Worm (Caenorhabditis elegans) whole organism, late embryonic: ENCODE measurements around the gene zim-1.
A peak's percentile ranks its signal among the peaks of the same experiment; 100 is the strongest.

Source experiments
- F13H6.1 ChIP-seq: sonication (generic microtip); optimal IDR thresholded peaks from 2 replicates; lab custom pipeline; 2016; ENCODE audit warnings: missing genetic modification characterization, missing compliant biosample characterization
- K09A11.1 ChIP-seq: sonication (generic microtip); optimal IDR thresholded peaks from 2 replicates; lab custom pipeline; 2017; ENCODE audit warnings: antibody characterized with exemption, mild to moderate bottlenecking, missing genetic modification characterization, missing compliant biosample characterization; ENCODE audit not compliant: insufficient read depth
- T23F11.4 ChIP-seq: fragments of 200-800 bp; sonication (Bioruptor generic); optimal IDR thresholded peaks from 2 replicates; lab custom pipeline; 2018; ENCODE audit warnings: mild to moderate bottlenecking, missing genetic modification characterization, missing compliant biosample characterization
- ahr-1 ChIP-seq: sonication (generic microtip); optimal IDR thresholded peaks from 2 replicates; lab custom pipeline; 2016; ENCODE audit warnings: missing genetic modification characterization, missing compliant biosample characterization
- ama-1 ChIP-seq: fragments of 150-350 bp; optimal IDR thresholded peaks from 2 replicates; lab custom pipeline; 2014
- ceh-14 ChIP-seq: sonication (generic microtip); optimal IDR thresholded peaks from 2 replicates; lab custom pipeline; 2016; ENCODE audit warnings: missing genotype, missing genetic modification characterization, missing compliant biosample characterization
- ceh-18 ChIP-seq: sonication (generic microtip); optimal IDR thresholded peaks from 2 replicates; lab custom pipeline; 2016; ENCODE audit warnings: missing genetic modification characterization, missing compliant biosample characterization
- ceh-19 ChIP-seq: fragments of 200-800 bp; sonication (Bioruptor generic); optimal IDR thresholded peaks from 2 replicates; lab custom pipeline; 2018; ENCODE audit warnings: mild to moderate bottlenecking, missing genetic modification characterization, missing compliant biosample characterization
- ceh-2 ChIP-seq: sonication (generic microtip); optimal IDR thresholded peaks from 2 replicates; lab custom pipeline; 2016; ENCODE audit warnings: missing genotype, missing genetic modification characterization, missing compliant biosample characterization
- ceh-22 ChIP-seq: sonication (generic microtip); optimal IDR thresholded peaks from 2 replicates; lab custom pipeline; 2017; ENCODE audit warnings: missing biosample characterization, missing genetic modification characterization
- ceh-24 ChIP-seq: sonication (generic microtip); optimal IDR thresholded peaks from 2 replicates; lab custom pipeline; 2016; ENCODE audit warnings: mild to moderate bottlenecking, missing genetic modification characterization, missing compliant biosample characterization
- ceh-31 ChIP-seq: sonication (generic microtip); optimal IDR thresholded peaks from 2 replicates; lab custom pipeline; 2016; ENCODE audit warnings: missing genetic modification characterization, missing compliant biosample characterization
- ceh-34 ChIP-seq: sonication (generic microtip); optimal IDR thresholded peaks from 2 replicates; lab custom pipeline; 2016; ENCODE audit warnings: mild to moderate bottlenecking, missing genetic modification characterization, missing compliant biosample characterization
- ceh-45 ChIP-seq: fragments of 200-800 bp; sonication (Bioruptor generic); IDR thresholded peaks from 2 replicates; pipeline ENCODE4 v1.3.6; 2022; ENCODE audit warnings: missing genetic modification reagents, missing genetic modification characterization, missing compliant biosample characterization
- ceh-48 ChIP-seq: sonication (generic microtip); optimal IDR thresholded peaks from 2 replicates; lab custom pipeline; 2016; ENCODE audit warnings: missing genetic modification characterization, inconsistent platforms, missing compliant biosample characterization
- ceh-9 ChIP-seq: sonication (generic microtip); optimal IDR thresholded peaks from 2 replicates; lab custom pipeline; 2016; ENCODE audit warnings: mild to moderate bottlenecking, missing genetic modification characterization, inconsistent platforms, missing compliant biosample characterization
- dmd-4 ChIP-seq: sonication (generic microtip); optimal IDR thresholded peaks from 2 replicates; lab custom pipeline; 2016; ENCODE audit warnings: borderline replicate concordance, missing genetic modification characterization, missing compliant biosample characterization
- dve-1 ChIP-seq: sonication (generic microtip); optimal IDR thresholded peaks from 2 replicates; lab custom pipeline; 2017; ENCODE audit warnings: antibody characterized with exemption, mild to moderate bottlenecking, missing genetic modification characterization, missing compliant biosample characterization
- ets-4 ChIP-seq: sonication (generic microtip); optimal IDR thresholded peaks from 2 replicates; lab custom pipeline; 2016; ENCODE audit warnings: missing genetic modification characterization, missing compliant biosample characterization
- fax-1 ChIP-seq: sonication (generic microtip); optimal IDR thresholded peaks from 2 replicates; lab custom pipeline; 2016; ENCODE audit warnings: missing genotype, missing genetic modification characterization, missing compliant biosample characterization
- fkh-10 ChIP-seq: fragments of 150-350 bp; optimal IDR thresholded peaks from 2 replicates; lab custom pipeline; 2014; ENCODE audit warnings: missing biosample characterization, missing genetic modification reagents, missing genetic modification characterization
- gmeb-2 ChIP-seq: sonication (generic microtip); optimal IDR thresholded peaks from 2 replicates; lab custom pipeline; 2016; ENCODE audit warnings: missing genetic modification characterization, inconsistent platforms, missing compliant biosample characterization
- hlh-13 ChIP-seq: fragments of 200-800 bp; sonication (Bioruptor generic); optimal IDR thresholded peaks from 2 replicates; lab custom pipeline; 2018; ENCODE audit warnings: mild to moderate bottlenecking, missing genetic modification characterization, missing compliant biosample characterization
- hlh-30 ChIP-seq: sonication (generic microtip); optimal IDR thresholded peaks from 2 replicates; lab custom pipeline; 2017; ENCODE audit warnings: antibody characterized with exemption, missing genetic modification characterization, missing compliant biosample characterization; ENCODE audit not compliant: insufficient read depth
- hlh-8 ChIP-seq: sonication (generic microtip); optimal IDR thresholded peaks from 2 replicates; lab custom pipeline; 2016; ENCODE audit warnings: missing genotype, missing genetic modification characterization, missing compliant biosample characterization
- lim-6 ChIP-seq: sonication (generic microtip); optimal IDR thresholded peaks from 2 replicates; lab custom pipeline; 2016; ENCODE audit warnings: missing genetic modification characterization, missing compliant biosample characterization
- lin-11 ChIP-seq: fragments of 200-800 bp; sonication (Bioruptor generic); optimal IDR thresholded peaks from 2 replicates; lab custom pipeline; 2018; ENCODE audit warnings: mild to moderate bottlenecking, missing genetic modification characterization, missing compliant biosample characterization
- madf-2 ChIP-seq: sonication (generic microtip); optimal IDR thresholded peaks from 2 replicates; lab custom pipeline; 2017; ENCODE audit warnings: missing genetic modification characterization, missing compliant biosample characterization
- mec-3 ChIP-seq: sonication (generic microtip); optimal IDR thresholded peaks from 2 replicates; lab custom pipeline; 2016; ENCODE audit warnings: borderline replicate concordance, missing genetic modification characterization, missing compliant biosample characterization
- nfya-1 ChIP-seq: sonication (generic microtip); optimal IDR thresholded peaks from 2 replicates; lab custom pipeline; 2017; ENCODE audit warnings: missing genetic modification characterization, mild to moderate bottlenecking, missing compliant biosample characterization, antibody characterized with exemption, moderate library complexity
- nhr-11 ChIP-seq: fragments of 150-350 bp; optimal IDR thresholded peaks from 2 replicates; lab custom pipeline; 2014; ENCODE audit warnings: missing biosample characterization, missing genetic modification characterization
- nhr-232 ChIP-seq: sonication (generic microtip); optimal IDR thresholded peaks from 2 replicates; lab custom pipeline; 2016; ENCODE audit warnings: missing genetic modification characterization, missing compliant biosample characterization
- npax-4 ChIP-seq: sonication (generic microtip); optimal IDR thresholded peaks from 2 replicates; lab custom pipeline; 2016; ENCODE audit warnings: missing genetic modification characterization, missing compliant biosample characterization
- pag-3 ChIP-seq: sonication (generic microtip); optimal IDR thresholded peaks from 2 replicates; lab custom pipeline; 2016; ENCODE audit warnings: missing compliant biosample characterization, missing genetic modification characterization, borderline replicate concordance
- pha-2 ChIP-seq: sonication (generic microtip); optimal IDR thresholded peaks from 2 replicates; lab custom pipeline; 2017; ENCODE audit warnings: mild to moderate bottlenecking, missing genetic modification characterization, missing compliant biosample characterization
- pha-4 ChIP-seq: fragments of 150-350 bp; optimal IDR thresholded peaks from 2 replicates; lab custom pipeline; 2018; ENCODE audit warnings: missing biosample characterization, missing genetic modification reagents, missing genetic modification characterization
- pqm-1 ChIP-seq: sonication (generic microtip); optimal IDR thresholded peaks from 2 replicates; lab custom pipeline; 2016; ENCODE audit warnings: missing genetic modification characterization, missing compliant biosample characterization
- rnt-1 ChIP-seq: sonication (generic microtip); optimal IDR thresholded peaks from 2 replicates; lab custom pipeline; 2016; ENCODE audit warnings: missing genetic modification characterization, missing compliant biosample characterization
- sdc-2 ChIP-seq: sonication (generic microtip); optimal IDR thresholded peaks from 2 replicates; lab custom pipeline; 2016; ENCODE audit warnings: missing genotype, missing genetic modification characterization, missing compliant biosample characterization
- sox-4 ChIP-seq: sonication (generic microtip); optimal IDR thresholded peaks from 2 replicates; lab custom pipeline; 2017; ENCODE audit warnings: mild to moderate bottlenecking, missing genetic modification characterization, inconsistent platforms, missing compliant biosample characterization
- tbx-2 ChIP-seq: sonication (generic microtip); optimal IDR thresholded peaks from 2 replicates; lab custom pipeline; 2016; ENCODE audit warnings: missing genetic modification characterization, missing compliant biosample characterization
- unc-42 ChIP-seq: sonication (generic microtip); optimal IDR thresholded peaks from 2 replicates; lab custom pipeline; 2016; ENCODE audit warnings: missing genotype, missing genetic modification characterization, missing compliant biosample characterization
- unc-55 ChIP-seq: sonication (generic microtip); optimal IDR thresholded peaks from 2 replicates; lab custom pipeline; 2017; ENCODE audit warnings: missing biosample characterization, missing genetic modification reagents, missing genetic modification characterization
- zip-5 ChIP-seq: sonication (generic microtip); optimal IDR thresholded peaks from 2 replicates; lab custom pipeline; 2016; ENCODE audit warnings: missing genetic modification characterization, missing compliant biosample characterization

The zim-1 gene

ce11 chrIV:10512752-10513151 is 34.1 kb upstream of the zim-1 start:
- TF ChIP-seq tbx-2 (tag; lab: Kevin White, UChicago) (no peak), ama-1 (lab: Kevin White, UChicago) (no peak), hlh-8 (tag; lab: Kevin White, UChicago) (peak; percentile 73), nfya-1 (tag; lab: Kevin White, UChicago) (no peak), sdc-2 (tag; lab: Kevin White, UChicago) (no peak), lin-11 (tag; lab: Kevin White, UChicago) (no peak), dmd-4 (tag; lab: Kevin White, UChicago) (no peak), mec-3 (tag; lab: Kevin White, UChicago) (no peak), ahr-1 (tag; lab: Kevin White, UChicago) (no peak), ceh-45 (GFP tag; lab: Robert Waterston, UW) (no peak), rnt-1 (peak; percentile 25), lim-6 (tag; lab: Kevin White, UChicago) (no peak), hlh-13 (GFP tag; lab: Kevin White, UChicago) (no peak), unc-55 (GFP tag; lab: Kevin White, UChicago) (peak; percentile 52), pha-4 (tag; lab: Kevin White, UChicago) (no peak), dve-1 (no peak), nhr-11 (tag; lab: Kevin White, UChicago) (no peak), T23F11.4 (GFP tag; lab: Kevin White, UChicago) (no peak), gmeb-2 (tag; lab: Kevin White, UChicago) (no peak), ceh-18 (peak; percentile 9), pag-3 (tag; lab: Kevin White, UChicago) (no peak), pha-2 (tag; lab: Kevin White, UChicago) (no peak), madf-2 (no peak), hlh-30 (tag; lab: Kevin White, UChicago) (peak; percentile 32), fax-1 (tag; lab: Kevin White, UChicago) (no peak), ceh-24 (tag; lab: Kevin White, UChicago) (no peak), ceh-14 (tag; lab: Kevin White, UChicago) (no peak)

- no peak for TF ChIP-seq ceh-31 (tag; lab: Kevin White, UChicago)
- TF ChIP-seq ceh-2 (tag; lab: Kevin White, UChicago): no peak
- TF ChIP-seq T23F11.4 (GFP tag; lab: Kevin White, UChicago): no peak
- TF ChIP-seq sdc-2 (tag; lab: Kevin White, UChicago): no peak
- no peak for TF ChIP-seq fkh-10 (GFP tag; lab: Kevin White, UChicago)
- TF ChIP-seq, all 69 proteins: peak for 0
Observed at ce11 chrIV:10513266-10513665, 33.6 kb upstream of the zim-1 start.

- TF ChIP-seq nhr-11 (tag; lab: Kevin White, UChicago): no peak
- no peak for TF ChIP-seq ceh-45 (GFP tag; lab: Robert Waterston, UW)
- no peak for TF ChIP-seq ets-4
- TF ChIP-seq fkh-10 (GFP tag; lab: Kevin White, UChicago): no peak
- no peak for TF ChIP-seq pha-2 (tag; lab: Kevin White, UChicago)
- TF ChIP-seq sox-4 (tag; lab: Kevin White, UChicago): no peak
- TF ChIP-seq lin-11 (tag; lab: Kevin White, UChicago): no peak
- no peak for TF ChIP-seq K09A11.1 (tag; lab: Kevin White, UChicago)
- TF ChIP-seq unc-42 (tag; lab: Kevin White, UChicago): no peak
Observed at ce11 chrIV:10515128-10515527, 31.8 kb upstream of the zim-1 start, which contains the start of gene C02F4.4. C02F4.4 (minus strand) TSS chrIV:10515228.

DNA sequence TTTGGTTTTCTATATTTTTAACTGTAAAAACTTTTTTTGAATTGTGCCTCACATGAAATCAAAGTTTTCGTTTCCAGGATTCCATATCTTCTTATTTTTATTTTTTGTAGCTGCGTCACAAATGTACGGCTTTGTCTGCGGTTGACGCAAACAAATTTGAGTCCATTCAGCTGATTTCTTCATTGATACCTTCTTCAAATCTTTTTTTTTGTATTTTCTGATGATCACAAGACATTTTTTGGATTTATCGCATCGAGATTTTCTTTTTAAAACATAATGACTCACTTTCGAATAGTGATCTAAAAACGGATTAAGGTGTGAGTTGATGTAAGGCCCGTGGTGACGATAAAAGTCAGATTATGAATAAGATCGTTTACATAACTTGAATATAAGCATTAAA is 28.2 kb upstream of the zim-1 start:
- TF ChIP-seq ceh-48: no peak
- no peak for TF ChIP-seq ceh-31 (tag; lab: Kevin White, UChicago)
- TF ChIP-seq ceh-22 (tag; lab: Kevin White, UChicago): no peak
- TF ChIP-seq ceh-19 (GFP tag; lab: Kevin White, UChicago): no peak
- no peak for TF ChIP-seq nhr-232
- no peak for TF ChIP-seq ets-4
- TF ChIP-seq ceh-34 (tag; lab: Kevin White, UChicago): no peak
- no peak for TF ChIP-seq zip-5 (tag; lab: Kevin White, UChicago)
- no peak for TF ChIP-seq sox-4 (tag; lab: Kevin White, UChicago)
- no peak for TF ChIP-seq ceh-9
- TF ChIP-seq ama-1 (lab: Kevin White, UChicago): no peak
- no peak for TF ChIP-seq fax-1 (tag; lab: Kevin White, UChicago)
- no peak for TF ChIP-seq pqm-1 (tag; lab: Kevin White, UChicago)
- no peak for TF ChIP-seq T23F11.4 (GFP tag; lab: Kevin White, UChicago)
- TF ChIP-seq ceh-24 (tag; lab: Kevin White, UChicago): no peak
- TF ChIP-seq rnt-1: no peak
- no peak for TF ChIP-seq pha-2 (tag; lab: Kevin White, UChicago)
- TF ChIP-seq npax-4 (tag; lab: Kevin White, UChicago): no peak
- no peak for TF ChIP-seq F13H6.1
- no peak for TF ChIP-seq nfya-1 (tag; lab: Kevin White, UChicago)
